Worm (Caenorhabditis elegans) whole organism, dauer: ENCODE data around the gene nhr-252.

Experiments
- unc-62 ChIP-seq: sonication (generic microtip); optimal IDR thresholded peaks from 2 replicates; lab custom pipeline; 2017; ENCODE audit warnings: missing biosample characterization, missing genetic modification reagents, missing genetic modification characterization

The nhr-252 gene

ce11 chrV:404210-404669, at the start of gene nhr-252:
TSS of gene nhr-252 (plus strand) at chrV:404619.
- no peak for TF ChIP-seq unc-62

ce11 chrV:356959-357702, 47.3 kb upstream of the nhr-252 start:
- TF ChIP-seq unc-62 = no peak

ce11 chrV:358473-358872, 45.9 kb upstream of the nhr-252 start:
- TF ChIP-seq unc-62 = no peak

- TF ChIP-seq unc-62 = no peak
Observed at ce11 chrV:359466-359865, 45.0 kb upstream of the nhr-252 start, which contains the start of gene T22H9.1. TSS of gene T22H9.1 (plus strand) at chrV:359766.

- no peak for TF ChIP-seq unc-62
Observed at ce11 chrV:360068-360467, 44.4 kb upstream of the nhr-252 start.

- TF ChIP-seq unc-62 = no peak
Observed at ce11 chrV:361291-361690, 43.1 kb upstream of the nhr-252 start.

ce11 chrV:364650-365049, 39.8 kb upstream of the nhr-252 start, which contains the start of gene mltn-6:
TSS of gene mltn-6 (plus strand) at chrV:364950.
- no peak for TF ChIP-seq unc-62

- no peak for TF ChIP-seq unc-62
Observed at ce11 chrV:370033-370432, 34.4 kb upstream of the nhr-252 start, which contains the start of gene mltn-7. TSS of gene mltn-7 (plus strand) at chrV:370333.

ce11 chrV:373192-373591, 31.2 kb upstream of the nhr-252 start:
- TF ChIP-seq unc-62 = no peak

ce11 chrV:376790-377189, 27.6 kb upstream of the nhr-252 start:
- no peak for TF ChIP-seq unc-62

- TF ChIP-seq unc-62 = no peak
Observed at ce11 chrV:378231-378630, 26.2 kb upstream of the nhr-252 start.

ce11 chrV:380186-380585, 24.2 kb upstream of the nhr-252 start, which contains the start of gene mltn-8:
TSS of gene mltn-8 (minus strand) at chrV:380286.
- TF ChIP-seq unc-62 = no peak

- TF ChIP-seq unc-62 = no peak
Observed at ce11 chrV:381227-381950, 23.0 kb upstream of the nhr-252 start, which contains the start of gene ZK6.8. TSS of gene ZK6.8 (plus strand) at chrV:381908.

- no peak for TF ChIP-seq unc-62
Observed at ce11 chrV:384511-384910, 19.9 kb upstream of the nhr-252 start.

ce11 chrV:385488-385887, 18.9 kb upstream of the nhr-252 start, which contains the start of gene lipl-5:
TSS of gene lipl-5 (plus strand) at chrV:385746.
- TF ChIP-seq unc-62 = no peak

- no peak for TF ChIP-seq unc-62
Observed at ce11 chrV:388397-388796, 16.0 kb upstream of the nhr-252 start, which contains the start of gene ZK6.6. TSS of gene ZK6.6 (plus strand) at chrV:388697.

- no peak for TF ChIP-seq unc-62
Observed at ce11 chrV:392199-392678, 12.2 kb upstream of the nhr-252 start, which contains the start of gene nhr-254. TSS of gene nhr-254 (plus strand) at chrV:392628.
